Worm (Caenorhabditis elegans) whole organism, L2 larva: ENCODE data around the gene Y38F1A.4.

Experiments
- ama-1 ChIP-seq: fragments of 150-350 bp; optimal IDR thresholded peaks from 2 replicates; lab custom pipeline; 2018; ENCODE audit warnings: inconsistent platforms
- elt-1 ChIP-seq: fragments of 150-350 bp; optimal IDR thresholded peaks from 2 replicates; lab custom pipeline; 2014; ENCODE audit warnings: missing biosample characterization, missing genetic modification characterization
- nhr-77 ChIP-seq: fragments of 150-350 bp; optimal IDR thresholded peaks from 2 replicates; lab custom pipeline; 2014; ENCODE audit warnings: missing biosample characterization, missing genetic modification characterization
- snpc-4 ChIP-seq: fragments of 150-350 bp; optimal IDR thresholded peaks from 2 replicates; lab custom pipeline; 2014; ENCODE audit warnings: missing biosample characterization, missing genetic modification characterization

DNA sequence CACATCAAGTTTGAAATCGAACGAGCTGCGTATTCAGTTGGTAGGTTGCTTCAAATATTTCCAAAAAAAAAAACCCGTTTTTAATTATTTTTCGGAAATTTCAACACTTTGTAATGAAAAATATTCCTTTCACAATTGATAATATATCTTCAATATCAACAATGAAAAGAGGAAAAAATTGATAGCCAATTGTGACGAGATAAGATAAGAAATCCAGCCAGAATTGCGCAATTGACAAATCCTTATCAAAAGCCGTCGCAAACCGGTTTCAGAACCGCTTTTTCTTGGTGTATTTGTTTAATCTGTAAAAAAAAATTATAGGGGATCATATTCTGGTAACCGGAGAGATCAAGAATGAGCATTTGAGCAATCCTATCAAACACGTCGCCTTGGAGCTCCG is 27.0 kb downstream of the Y38F1A.4 start:
- no peak for TF ChIP-seq elt-1 (tag; lab: Kevin White, UChicago)
- TF ChIP-seq snpc-4 (tag; lab: Kevin White, UChicago) = no peak
- no peak for TF ChIP-seq ama-1 (lab: Kevin White, UChicago)
- no peak for TF ChIP-seq nhr-77 (tag; lab: Kevin White, UChicago)
